Worm (Caenorhabditis elegans): ENCODE data around the gene C44B9.3.

- TF ChIP-seq nhr-237 (tag; optimal IDR thresholded peaks at IDR 0.05) (no peak), nhr-23 (tag; optimal IDR thresholded peaks at IDR 0.05) (no peak), egl-27 (tag; optimal IDR thresholded peaks at IDR 0.05) (no peak), skn-1 (tag; optimal IDR thresholded peaks at IDR 0.05) (no peak)
Measured at ce11 chrIII:10875132-10875531, 4.9 kb downstream of the C44B9.3 start, which contains the start of gene C44B9.2.

All from whole organism, L2 larva.